Fruit fly (Drosophila melanogaster) whole organism, wandering third instar larva: ENCODE measurements around the gene CG6398.

ENCODE experiments used
- Abd-B ChIP-seq: fragments of >200 bp; optimal IDR thresholded peaks from 2 replicates; lab custom pipeline; 2017; ENCODE audit warnings: missing biosample characterization, missing genetic modification characterization
- CG32264 ChIP-seq: fragments of 200-800 bp; sonication (Bioruptor generic); optimal IDR thresholded peaks from 2 replicates; lab custom pipeline; 2016; ENCODE audit warnings: missing biosample characterization, missing genetic modification characterization
- CrebA ChIP-seq: fragments of 200-800 bp; sonication (Bioruptor generic); optimal IDR thresholded peaks from 2 replicates; lab custom pipeline; 2016; ENCODE audit warnings: missing biosample characterization, mild to moderate bottlenecking, missing genetic modification characterization, borderline replicate concordance
- Dfd ChIP-seq: fragments of >200 bp; optimal IDR thresholded peaks from 2 replicates; lab custom pipeline; 2017; ENCODE audit warnings: missing biosample characterization, missing genetic modification characterization
- Dif ChIP-seq: fragments of 200-275, 200-300 bp; sonication (Bioruptor generic); optimal IDR thresholded peaks from 2 replicates; lab custom pipeline; 2018; ENCODE audit warnings: missing biosample characterization, missing genetic modification characterization; ENCODE audit not compliant: partially characterized antibody
- GATAd ChIP-seq: sonication (Bioruptor generic); optimal IDR thresholded peaks from 2 replicates; lab custom pipeline; 2016; ENCODE audit warnings: missing biosample characterization, missing genetic modification characterization
- HLH106 ChIP-seq: fragments of 200-800 bp; optimal IDR thresholded peaks from 3 replicates; lab custom pipeline; 2019; ENCODE audit warnings: missing biosample characterization, mild to moderate bottlenecking, missing genetic modification characterization, moderate library complexity
- Jra ChIP-seq: sonication (Bioruptor generic); optimal IDR thresholded peaks from 2 replicates; lab custom pipeline; 2016; ENCODE audit warnings: missing biosample characterization, missing genetic modification characterization
- Myc ChIP-seq: fragments of >200 bp; optimal IDR thresholded peaks from 2 replicates; lab custom pipeline; 2017
- N ChIP-seq: fragments of >200 bp; optimal IDR thresholded peaks from 2 replicates; lab custom pipeline; 2018; ENCODE audit warnings: missing biosample characterization, missing external identifiers, missing genetic modification characterization
- OdsH ChIP-seq: fragments of 200-800 bp; sonication (Bioruptor generic); optimal IDR thresholded peaks from 2 replicates; lab custom pipeline; 2016; ENCODE audit warnings: missing biosample characterization, mild to moderate bottlenecking, missing genetic modification characterization
- Rel ChIP-seq, 2 experiments: fragments of 200-800 bp; sonication (Bioruptor generic) in 1 of 2; optimal IDR thresholded peaks; 2 replicates in 1 of 2; 3 replicates in 1 of 2; lab custom pipeline; 2016 to 2019; ENCODE audit warnings: mild to moderate bottlenecking in 2 of 2, missing biosample characterization in 2 of 2, missing genetic modification characterization in 2 of 2, moderate library complexity in 1 of 2
- Sp1 ChIP-seq: fragments of 200-800 bp; sonication (Bioruptor generic); optimal IDR thresholded peaks from 3 replicates; lab custom pipeline; 2019; ENCODE audit warnings: missing biosample characterization, mild to moderate bottlenecking, missing genetic modification characterization, moderate library complexity
- brk ChIP-seq: fragments of 200-800 bp; sonication (Bioruptor generic); optimal IDR thresholded peaks from 2 replicates; lab custom pipeline; 2016; ENCODE audit warnings: missing biosample characterization, mild to moderate bottlenecking, missing genetic modification characterization
- dl ChIP-seq, 2 experiments: fragments of 175-275, 200-275 bp in 1 of 2; fragments of 200-275 bp in 1 of 2; sonication (Bioruptor generic); optimal IDR thresholded peaks; lab custom pipeline; 2018; ENCODE audit warnings: mild to moderate bottlenecking in 2 of 2, missing biosample characterization in 2 of 2, missing genetic modification characterization in 2 of 2, moderate library complexity in 2 of 2; ENCODE audit not compliant: partially characterized antibody in 2 of 2, insufficient read depth in 1 of 2
- dsf ChIP-seq: sonication (Bioruptor generic); optimal IDR thresholded peaks from 2 replicates; lab custom pipeline; 2016; ENCODE audit warnings: missing biosample characterization, missing genetic modification characterization, borderline replicate concordance
- ey ChIP-seq: fragments of 200-800 bp; sonication (Bioruptor generic); optimal IDR thresholded peaks from 2 replicates; lab custom pipeline; 2016; ENCODE audit warnings: missing biosample characterization, missing genetic modification characterization
- foxo ChIP-seq, 2 experiments: fragments of 200-800 bp; sonication (Bioruptor generic); optimal IDR thresholded peaks; 2 replicates in 1 of 2; 3 replicates in 1 of 2; lab custom pipeline; 2016 to 2017; ENCODE audit warnings: missing biosample characterization in 2 of 2, missing genetic modification characterization in 2 of 2
- fru ChIP-seq: fragments of 200-800 bp; sonication (Bioruptor generic); optimal IDR thresholded peaks from 3 replicates; lab custom pipeline; 2016; ENCODE audit warnings: missing biosample characterization, mild to moderate bottlenecking, missing genetic modification characterization
- h ChIP-seq: fragments of 200-800 bp; sonication (Bioruptor generic); optimal IDR thresholded peaks from 3 replicates; lab custom pipeline; 2016; ENCODE audit warnings: missing biosample characterization, mild to moderate bottlenecking, missing genetic modification characterization
- jim ChIP-seq: fragments of 175-275, 200-325 bp; sonication (Bioruptor generic); optimal IDR thresholded peaks from 2 replicates; lab custom pipeline; 2016; ENCODE audit warnings: missing biosample characterization, mild to moderate bottlenecking, missing genetic modification characterization
- pan ChIP-seq: fragments of >200 bp; optimal IDR thresholded peaks from 2 replicates; lab custom pipeline; 2017
- psq ChIP-seq: fragments of 200-800 bp; sonication (Bioruptor generic); optimal IDR thresholded peaks from 3 replicates; lab custom pipeline; 2017; ENCODE audit warnings: missing biosample characterization, mild to moderate bottlenecking, missing genetic modification characterization, moderate library complexity
- rgr ChIP-seq: fragments of 200-800 bp; sonication (Bioruptor generic); optimal IDR thresholded peaks from 3 replicates; lab custom pipeline; 2016; ENCODE audit warnings: missing biosample characterization, mild to moderate bottlenecking, missing genetic modification characterization
- sage ChIP-seq: fragments of 200-800 bp; sonication (Bioruptor generic); optimal IDR thresholded peaks from 2 replicates; lab custom pipeline; 2016; ENCODE audit warnings: missing biosample characterization, mild to moderate bottlenecking, missing genetic modification characterization
- sv ChIP-seq: fragments of 200-800 bp; sonication (Bioruptor generic); optimal IDR thresholded peaks from 3 replicates; lab custom pipeline; 2016; ENCODE audit warnings: missing biosample characterization, missing genetic modification characterization
- tai ChIP-seq: sonication (Bioruptor generic); optimal IDR thresholded peaks from 2 replicates; lab custom pipeline; 2016; ENCODE audit warnings: missing biosample characterization, missing genetic modification characterization
- usp ChIP-seq: fragments of >200 bp; optimal IDR thresholded peaks from 2 replicates; lab custom pipeline; 2017; ENCODE audit warnings: missing biosample characterization, missing genetic modification characterization
- woc ChIP-seq: sonication (Bioruptor generic); optimal IDR thresholded peaks from 2 replicates; lab custom pipeline; 2016; ENCODE audit warnings: missing biosample characterization, mild to moderate bottlenecking, missing genetic modification characterization

The CG6398 gene

dm6 chrX:17860711-17861110 is 30.1 kb downstream of the CG6398 start, which contains the start of the genes Arp8 and CG6769 (continued):
- TF ChIP-seq CG32264 (no peak), Myc (lab: Kevin White, UChicago) (peak; percentile 0)

dm6 chrX:17865103-17865502 is 34.5 kb downstream of the CG6398 start:
- TF ChIP-seq dsf (GFP tag; lab: Kevin White, UChicago), result no peak
- TF ChIP-seq ey (GFP tag; lab: Kevin White, UChicago), result no peak
- TF ChIP-seq OdsH (GFP tag; lab: Kevin White, UChicago), result no peak
- TF ChIP-seq CrebA (GFP tag; lab: Kevin White, UChicago), result no peak
- TF ChIP-seq Sp1 (GFP tag; lab: Kevin White, UChicago), result no peak
- TF ChIP-seq pan (lab: Kevin White, UChicago), result no peak
- no peak for TF ChIP-seq Jra
- TF ChIP-seq Myc (lab: Kevin White, UChicago), result no peak
- no peak for TF ChIP-seq usp (GFP tag; lab: Kevin White, UChicago)
- no peak for TF ChIP-seq N (GFP tag; lab: Kevin White, UChicago)
- no peak for TF ChIP-seq HLH106 (tag; lab: Kevin White, UChicago)
- TF ChIP-seq brk (GFP tag; lab: Kevin White, UChicago), result no peak
- TF ChIP-seq woc, result no peak
- TF ChIP-seq sv (GFP tag; lab: Kevin White, UChicago), result no peak
- TF ChIP-seq GATAd (GFP tag; lab: Kevin White, UChicago), result no peak
- TF ChIP-seq foxo (GFP tag; optimal IDR thresholded peaks at IDR 0.05; lab: Kevin White, UChicago), result no peak
- TF ChIP-seq, all 38 proteins: peak for 0

DNA sequence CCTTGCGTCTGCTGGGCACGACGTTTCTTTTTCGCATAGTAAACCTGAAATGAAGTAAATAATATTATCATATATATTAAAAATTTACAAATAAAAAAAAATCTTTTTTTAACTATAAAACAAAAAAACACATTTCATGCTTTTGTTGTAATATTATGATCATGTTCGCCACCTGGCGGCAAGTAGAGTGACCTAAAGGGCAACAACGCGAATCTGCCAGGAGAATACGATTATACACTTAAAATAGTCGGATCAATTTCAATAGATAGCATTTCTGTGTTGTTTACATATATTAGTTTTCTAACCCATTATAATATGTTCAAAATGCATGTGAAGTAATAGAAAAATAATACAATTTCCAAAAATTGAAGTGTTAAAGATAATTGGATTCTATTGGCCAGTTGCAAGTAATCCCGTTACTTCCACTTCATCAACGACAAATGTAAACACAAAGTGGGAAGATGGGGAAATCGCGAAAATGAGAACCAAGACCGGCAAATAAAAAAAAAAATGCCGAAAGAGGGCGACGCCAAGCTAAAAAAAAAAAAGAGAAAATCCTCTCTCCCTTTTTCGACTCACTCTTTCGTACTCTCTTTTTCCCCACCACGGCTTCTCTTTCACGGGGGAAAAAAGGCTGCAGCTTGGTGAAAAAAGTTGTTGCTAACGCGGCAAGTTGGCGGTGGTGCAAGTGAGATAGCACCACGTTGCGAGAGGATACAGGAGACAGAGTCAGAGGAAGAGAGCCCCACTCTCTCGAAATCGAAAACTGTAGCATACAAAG is 40.2 kb downstream of the CG6398 start:
- TF ChIP-seq foxo (GFP tag; optimal IDR thresholded peaks at IDR 0.05; lab: Kevin White, UChicago) (no peak), Dif (GFP tag; lab: Kevin White, UChicago) (peak; percentile 19), pan (lab: Kevin White, UChicago) (no peak), Dfd (GFP tag; lab: Kevin White, UChicago) (no peak), tai (GFP tag; lab: Kevin White, UChicago) (no peak), CG32264 (no peak), sage (GFP tag; lab: Kevin White, UChicago) (no peak), N (GFP tag; lab: Kevin White, UChicago) (no peak), rgr (GFP tag; lab: Kevin White, UChicago) (no peak), CrebA (GFP tag; lab: Kevin White, UChicago) (no peak), psq (GFP tag; lab: Kevin White, UChicago) (no peak), jim (GFP tag; lab: Kevin White, UChicago) (no peak), dl (GFP tag; optimal IDR thresholded peaks at IDR 0.05; lab: Kevin White, UChicago; ENCODE audit: insufficient read depth in 1 of 2, partially characterized antibody in 2 of 2) (peak in 1 of 2 experiments; percentile 11), fru (GFP tag; lab: Kevin White, UChicago) (peak; percentile 3), ey (GFP tag; lab: Kevin White, UChicago) (no peak), Abd-B (GFP tag; lab: Kevin White, UChicago) (no peak), Rel (GFP tag; optimal IDR thresholded peaks at IDR 0.05; lab: Kevin White, UChicago) (no peak), Rel (tag; optimal IDR thresholded peaks at IDR 0.05; lab: Kevin White, UChicago) (no peak), sv (GFP tag; lab: Kevin White, UChicago) (no peak), HLH106 (tag; lab: Kevin White, UChicago) (no peak)
- TF ChIP-seq, all 38 proteins: peak for 3

DNA sequence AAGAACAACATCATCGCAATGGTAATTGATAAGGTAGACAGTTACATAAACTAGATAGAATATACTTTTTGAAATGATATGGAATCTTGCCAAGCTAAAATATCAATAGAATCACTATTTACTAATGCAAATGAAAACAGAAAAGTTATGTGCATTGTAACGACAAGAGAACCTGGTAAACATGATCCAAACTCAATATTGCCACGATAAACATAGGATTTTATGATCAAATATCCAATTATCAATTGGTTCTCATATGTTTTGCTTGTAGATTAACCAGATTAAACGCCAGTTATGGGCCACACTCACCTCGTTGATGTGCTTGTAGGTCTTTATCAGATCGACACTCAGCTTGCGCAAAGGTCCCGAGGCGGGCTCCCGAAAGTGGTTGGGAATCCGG is 41.7 kb downstream of the CG6398 start:
- TF ChIP-seq HLH106 (tag; lab: Kevin White, UChicago) (no peak), h (GFP tag; lab: Kevin White, UChicago) (no peak), brk (GFP tag; lab: Kevin White, UChicago) (no peak), Abd-B (GFP tag; lab: Kevin White, UChicago) (no peak), CrebA (GFP tag; lab: Kevin White, UChicago) (no peak), jim (GFP tag; lab: Kevin White, UChicago) (no peak), foxo (GFP tag; optimal IDR thresholded peaks at IDR 0.05; lab: Kevin White, UChicago) (no peak), Rel (GFP tag; optimal IDR thresholded peaks at IDR 0.05; lab: Kevin White, UChicago) (no peak), Rel (tag; optimal IDR thresholded peaks at IDR 0.05; lab: Kevin White, UChicago) (no peak), sage (GFP tag; lab: Kevin White, UChicago) (no peak), usp (GFP tag; lab: Kevin White, UChicago) (no peak)
